Fruit fly (Drosophila melanogaster): ENCODE measurements around the gene CG1647.

Gene CG1647

dm6 chr3R:28810942-28811676 lies 8.9 kb upstream of the CG1647 start, which contains the start of gene wdn:
Gene wdn (minus strand): TSS chr3R:28811337.
- TF ChIP-seq Aef1 (GFP tag; IDR thresholded peaks at IDR 0.05) = peak; percentile 65
- peak; percentile 63 for TF ChIP-seq dm (GFP tag; optimal IDR thresholded peaks at IDR 0.05)
- no peak for TF ChIP-seq CG3407 (GFP tag; optimal IDR thresholded peaks at IDR 0.05)
- TF ChIP-seq CkIIα-i1 (GFP tag; IDR thresholded peaks at IDR 0.05) = no peak
- 0 out of 3 replicates have a peak, but pooled peaks have one; percentile 28 for TF ChIP-seq CG16813 (GFP tag; IDR thresholded peaks at IDR 0.05; ENCODE audit: partially characterized antibody)
- TF ChIP-seq Doc2 (GFP tag; IDR thresholded peaks at IDR 0.05) = no peak
- TF ChIP-seq HLH3B (GFP tag; IDR thresholded peaks at IDR 0.05) = no peak
- TF ChIP-seq Dref (GFP tag; IDR thresholded peaks at IDR 0.05) = peak; percentile 46
- TF ChIP-seq maf-S (GFP tag; optimal IDR thresholded peaks at IDR 0.05) = no peak
- no peak for TF ChIP-seq vnd (GFP tag; IDR thresholded peaks at IDR 0.05; ENCODE audit: partially characterized antibody)
- TF ChIP-seq CG10462 (GFP tag; optimal IDR thresholded peaks at IDR 0.05) = no peak
- no peak for TF ChIP-seq CG10565 (GFP tag; optimal IDR thresholded peaks at IDR 0.05)
- TF ChIP-seq CG11085 (GFP tag; IDR thresholded peaks at IDR 0.05) = no peak
- no peak for TF ChIP-seq CG2116 (GFP tag; optimal IDR thresholded peaks at IDR 0.05)
- no peak for TF ChIP-seq CG2120 (GFP tag; optimal IDR thresholded peaks at IDR 0.05)
- no peak for TF ChIP-seq Sox100B (GFP tag; optimal IDR thresholded peaks at IDR 0.05)
- TF ChIP-seq Elba2 (GFP tag; optimal IDR thresholded peaks at IDR 0.05) = no peak
- no peak for TF ChIP-seq lola (GFP tag; optimal IDR thresholded peaks at IDR 0.05)
- TF ChIP-seq CG10654 (GFP tag; optimal IDR thresholded peaks at IDR 0.05) = no peak
- no peak for TF ChIP-seq CG13123 (GFP tag; optimal IDR thresholded peaks at IDR 0.05)
- TF ChIP-seq sc (optimal IDR thresholded peaks at IDR 0.05) = no peak
- no peak for TF ChIP-seq sc (GFP tag; optimal IDR thresholded peaks at IDR 0.05)
- TF ChIP-seq H2.0 (GFP tag; IDR thresholded peaks at IDR 0.05) = no peak
- TF ChIP-seq nerfin-2 (GFP tag; IDR thresholded peaks at IDR 0.05; ENCODE audit: partially characterized antibody) = no peak
- TF ChIP-seq Vsx1 (GFP tag; optimal IDR thresholded peaks at IDR 0.05) = no peak
- TF ChIP-seq Med (GFP tag) = peak; percentile 72
- TF ChIP-seq lmd (GFP tag; IDR thresholded peaks at IDR 0.05) = peak; percentile 11; the same call in 1 of the 2 replicates
- TF ChIP-seq CG1024 (GFP tag; IDR thresholded peaks at IDR 0.05) = no peak
- TF ChIP-seq Ets65A (GFP tag) = peak; percentile 69
- TF ChIP-seq CrebB (tag; optimal IDR thresholded peaks at IDR 0.05) = no peak
- TF ChIP-seq CG6272 (GFP tag; IDR thresholded peaks at IDR 0.05) = no peak
- TF ChIP-seq Fer1 (GFP tag; optimal IDR thresholded peaks at IDR 0.05) = no peak
- TF ChIP-seq trem (tag; optimal IDR thresholded peaks at IDR 0.05) = peak; percentile 98
- 0 out of 4 replicates have a peak, but pooled peaks have one; percentile 22 for TF ChIP-seq Dll (GFP tag; IDR thresholded peaks at IDR 0.05; ENCODE audit: partially characterized antibody)
- no peak for TF ChIP-seq sisA (GFP tag; IDR thresholded peaks at IDR 0.05)
- TF ChIP-seq Xbp1 (GFP tag; optimal IDR thresholded peaks at IDR 0.05) = no peak
- no peak for TF ChIP-seq CG2875 (GFP tag; optimal IDR thresholded peaks at IDR 0.05)
- TF ChIP-seq Sin3A (optimal IDR thresholded peaks at IDR 0.05) = peak; percentile 42
- TF ChIP-seq CG12236 (GFP tag; optimal IDR thresholded peaks at IDR 0.05) = no peak
- no peak for TF ChIP-seq br (optimal IDR thresholded peaks at IDR 0.05)
- no peak for TF ChIP-seq CG6813 (GFP tag; optimal IDR thresholded peaks at IDR 0.05)
- 0 out of 2 replicates have a peak, but pooled peaks have one; percentile 21 for TF ChIP-seq amos (GFP tag; IDR thresholded peaks at IDR 0.05; ENCODE audit: partially characterized antibody)
- no peak for TF ChIP-seq B-H1 (GFP tag; IDR thresholded peaks at IDR 0.05)
- TF ChIP-seq CG16779 (GFP tag; IDR thresholded peaks at IDR 0.05) = no peak
- TF ChIP-seq pita (GFP tag; optimal IDR thresholded peaks at IDR 0.05) = no peak
- no peak for TF ChIP-seq Blimp-1 (GFP tag; optimal IDR thresholded peaks at IDR 0.05)
- no peak for TF ChIP-seq CG14860 (GFP tag; IDR thresholded peaks at IDR 0.05; ENCODE audit: partially characterized antibody)
- no peak for TF ChIP-seq CG10321 (GFP tag; IDR thresholded peaks at IDR 0.05)
- peak; percentile 5 for TF ChIP-seq CG4617 (GFP tag; optimal IDR thresholded peaks at IDR 0.05; ENCODE audit: borderline replicate concordance)
- TF ChIP-seq dpn (GFP tag; optimal IDR thresholded peaks at IDR 0.05) = no peak
